Worm (Caenorhabditis elegans) whole organism, L1 larva: ENCODE data around the gene F12A10.6.

Experiments
- C04F5.9 ChIP-seq: sonication (generic microtip); optimal IDR thresholded peaks from 2 replicates; lab custom pipeline; 2016; ENCODE audit warnings: missing genetic modification characterization, missing compliant biosample characterization
- C16A3.4 ChIP-seq: fragments of 150-350 bp; optimal IDR thresholded peaks from 2 replicates; lab custom pipeline; 2014; ENCODE audit warnings: missing biosample characterization, missing genetic modification characterization
- F16B12.6 ChIP-seq: fragments of 150-350 bp; optimal IDR thresholded peaks from 2 replicates; lab custom pipeline; 2014; ENCODE audit warnings: missing biosample characterization, missing genetic modification characterization
- aly-2 ChIP-seq: fragments of 150-350 bp; optimal IDR thresholded peaks from 2 replicates; lab custom pipeline; 2014; ENCODE audit warnings: missing biosample characterization, missing genetic modification characterization
- blmp-1 ChIP-seq: fragments of 150-350 bp; optimal IDR thresholded peaks from 2 replicates; lab custom pipeline; 2014; ENCODE audit warnings: missing biosample characterization, missing genetic modification characterization
- ceh-63 ChIP-seq: fragments of 200-800 bp; sonication (Bioruptor generic); optimal IDR thresholded peaks from 2 replicates; lab custom pipeline; 2018; ENCODE audit warnings: mild to moderate bottlenecking, missing genetic modification characterization, missing compliant biosample characterization
- ceh-82 ChIP-seq, 3 experiments: fragments of 150-350 bp in 1 of 3; sonication (generic microtip) in 2 of 3; optimal IDR thresholded peaks; 2 replicates each; lab custom pipeline; 2014 to 2017; ENCODE audit warnings: missing biosample characterization in 3 of 3, missing genetic modification characterization in 3 of 3
- ceh-88 ChIP-seq: fragments of 200-800 bp; sonication (Bioruptor generic); IDR thresholded peaks from 2 replicates; pipeline ENCODE4 v1.3.6; 2022; ENCODE audit warnings: missing genetic modification characterization, missing compliant biosample characterization
- dpl-1 ChIP-seq, 3 experiments: fragments of 150-350 bp in 2 of 3; sonication (generic microtip) in 1 of 3; optimal IDR thresholded peaks; 2 replicates each; lab custom pipeline; 2014 to 2017; ENCODE audit warnings: missing biosample characterization in 3 of 3, missing genetic modification characterization in 3 of 3, missing genetic modification reagents in 3 of 3
- dsc-1 ChIP-seq: sonication (generic microtip); optimal IDR thresholded peaks from 2 replicates; lab custom pipeline; 2016; ENCODE audit warnings: mild to moderate bottlenecking, missing genetic modification characterization, missing compliant biosample characterization
- efl-1 ChIP-seq, 4 experiments: fragments of 150-350 bp; optimal IDR thresholded peaks in 3 of 4; peaks in 1 of 4; 1 replicate in 1 of 4; 2 replicates in 3 of 4; lab custom pipeline; 2014; ENCODE audit warnings: missing biosample characterization in 2 of 4, missing genetic modification characterization in 2 of 4, missing genetic modification reagents in 2 of 4
- egl-27 ChIP-seq, 2 experiments: fragments of 150-350 bp in 1 of 2; sonication (generic microtip); optimal IDR thresholded peaks; 3 replicates each; lab custom pipeline; 2017 to 2018; ENCODE audit warnings: missing biosample characterization in 2 of 2, missing genetic modification characterization in 2 of 2, missing genetic modification reagents in 2 of 2
- elt-2 ChIP-seq: sonication (generic microtip); optimal IDR thresholded peaks from 2 replicates; lab custom pipeline; 2016; ENCODE audit warnings: missing genetic modification characterization, mild to moderate bottlenecking, inconsistent platforms, missing compliant biosample characterization, missing genetic modification reagents
- elt-3 ChIP-seq, 6 experiments: fragments of 150-350 bp in 1 of 6; sonication (generic microtip); optimal IDR thresholded peaks; 2 replicates each; lab custom pipeline; 2017 to 2018; ENCODE audit warnings: missing biosample characterization in 6 of 6, missing genetic modification characterization in 6 of 6, inconsistent platforms in 1 of 6
- fkh-4 ChIP-seq: sonication (generic microtip); optimal IDR thresholded peaks from 2 replicates; lab custom pipeline; 2016; ENCODE audit warnings: missing compliant biosample characterization, missing genetic modification characterization, borderline replicate concordance
- fkh-8 ChIP-seq: sonication (generic microtip); optimal IDR thresholded peaks from 2 replicates; lab custom pipeline; 2016; ENCODE audit warnings: mild to moderate bottlenecking, missing genetic modification characterization, missing compliant biosample characterization
- grh-1 ChIP-seq: fragments of 200-800 bp; sonication (Bioruptor generic); IDR thresholded peaks from 2 replicates; pipeline ENCODE4 v1.3.6; 2022; ENCODE audit warnings: missing genetic modification reagents, missing genetic modification characterization, missing compliant biosample characterization
- hlh-17 ChIP-seq: fragments of 200-800 bp; sonication (Bioruptor generic); optimal IDR thresholded peaks from 2 replicates; lab custom pipeline; 2018; ENCODE audit warnings: missing genetic modification characterization, mild to moderate bottlenecking, missing compliant biosample characterization, moderate library complexity, borderline replicate concordance
- isw-1 ChIP-seq: fragments of 200-800 bp; sonication (Bioruptor generic); IDR thresholded peaks from 2 replicates; pipeline ENCODE4 v1.3.6; 2022; ENCODE audit warnings: missing genetic modification characterization, missing compliant biosample characterization
- jun-1 ChIP-seq: fragments of 150-350 bp; optimal IDR thresholded peaks from 2 replicates; lab custom pipeline; 2014; ENCODE audit warnings: missing biosample characterization, missing genetic modification reagents, missing genetic modification characterization
- lin-13 ChIP-seq: fragments of 150-350 bp; optimal IDR thresholded peaks from 2 replicates; lab custom pipeline; 2014; ENCODE audit warnings: missing biosample characterization, missing genetic modification reagents, missing genetic modification characterization
- lin-14 ChIP-seq: fragments of 200-800 bp; sonication (Bioruptor generic); optimal IDR thresholded peaks from 2 replicates; lab custom pipeline; 2018; ENCODE audit warnings: mild to moderate bottlenecking, missing genetic modification characterization, moderate library complexity, missing compliant biosample characterization
- lin-35 ChIP-seq, 2 experiments: fragments of 150-350 bp; optimal IDR thresholded peaks; 2 replicates each; lab custom pipeline; 2014; ENCODE audit warnings: missing biosample characterization in 2 of 2, missing genetic modification characterization in 2 of 2, missing genetic modification reagents in 2 of 2
- lir-3 ChIP-seq: sonication (generic microtip); optimal IDR thresholded peaks from 2 replicates; lab custom pipeline; 2016; ENCODE audit warnings: mild to moderate bottlenecking, missing genetic modification characterization, moderate library complexity, missing compliant biosample characterization; ENCODE audit not compliant: poor library complexity
- lsy-2 ChIP-seq, 2 experiments: fragments of 150-350 bp; optimal IDR thresholded peaks; 2 replicates each; lab custom pipeline; 2014; ENCODE audit warnings: missing biosample characterization in 2 of 2, missing genetic modification characterization in 2 of 2
- mab-9 ChIP-seq: fragments of 200-800 bp; sonication (Bioruptor generic); IDR thresholded peaks from 2 replicates; pipeline ENCODE4 v1.3.6; 2022; ENCODE audit warnings: missing genetic modification reagents, missing genetic modification characterization, missing compliant biosample characterization
- mef-2 ChIP-seq: fragments of 150-350 bp; optimal IDR thresholded peaks from 2 replicates; lab custom pipeline; 2014; ENCODE audit warnings: missing biosample characterization, missing genetic modification characterization
- mep-1 ChIP-seq: fragments of 150-350 bp; optimal IDR thresholded peaks from 2 replicates; lab custom pipeline; 2014; ENCODE audit warnings: missing biosample characterization, missing genetic modification characterization
- nhr-11 ChIP-seq: fragments of 150-350 bp; optimal IDR thresholded peaks from 2 replicates; lab custom pipeline; 2014; ENCODE audit warnings: missing biosample characterization, missing genetic modification characterization
- nhr-12 ChIP-seq: sonication (generic microtip); optimal IDR thresholded peaks from 2 replicates; lab custom pipeline; 2017; ENCODE audit warnings: missing biosample characterization, missing genetic modification characterization
- nhr-19 ChIP-seq: fragments of 200-800 bp; sonication (Bioruptor generic); conservative IDR thresholded peaks from 2 replicates; pipeline ENCODE4 v1.3.6; 2022; ENCODE audit warnings: missing genetic modification characterization, missing compliant biosample characterization
- nhr-20 ChIP-seq: sonication (generic microtip); optimal IDR thresholded peaks from 2 replicates; lab custom pipeline; 2016; ENCODE audit warnings: mild to moderate bottlenecking, missing genetic modification characterization, missing compliant biosample characterization
- nhr-237 ChIP-seq: fragments of 150-350 bp; optimal IDR thresholded peaks from 2 replicates; lab custom pipeline; 2014; ENCODE audit warnings: missing biosample characterization, missing genetic modification characterization
- nhr-47 ChIP-seq: sonication (generic microtip); optimal IDR thresholded peaks from 2 replicates; lab custom pipeline; 2016; ENCODE audit warnings: mild to moderate bottlenecking, missing genetic modification characterization, moderate library complexity, missing compliant biosample characterization
- nhr-71 ChIP-seq: sonication (generic microtip); optimal IDR thresholded peaks from 2 replicates; lab custom pipeline; 2016; ENCODE audit warnings: mild to moderate bottlenecking, missing genetic modification characterization, moderate library complexity, missing compliant biosample characterization
- nhr-84 ChIP-seq: sonication (generic microtip); optimal IDR thresholded peaks from 2 replicates; lab custom pipeline; 2017; ENCODE audit warnings: missing biosample characterization, missing genetic modification characterization
- nhr-85 ChIP-seq: sonication (generic microtip); peaks from one replicate; lab custom pipeline; 2016; ENCODE audit warnings: missing genetic modification characterization, inconsistent platforms, missing compliant biosample characterization
- pax-3 ChIP-seq: fragments of 200-800 bp; sonication (Bioruptor generic); optimal IDR thresholded peaks from 2 replicates; lab custom pipeline; 2018; ENCODE audit warnings: mild to moderate bottlenecking, missing genetic modification characterization, moderate library complexity, missing compliant biosample characterization
- pqm-1 ChIP-seq: sonication (generic microtip); optimal IDR thresholded peaks from 3 replicates; lab custom pipeline; 2017; ENCODE audit warnings: missing biosample characterization, missing genetic modification characterization
- rnt-1 ChIP-seq: sonication (generic microtip); optimal IDR thresholded peaks from 2 replicates; lab custom pipeline; 2016; ENCODE audit warnings: mild to moderate bottlenecking, missing genetic modification characterization, moderate library complexity, missing compliant biosample characterization
- skn-1 ChIP-seq: fragments of 150-350 bp; optimal IDR thresholded peaks from 2 replicates; lab custom pipeline; 2014; ENCODE audit warnings: missing biosample characterization, missing genetic modification characterization
- snu-23 ChIP-seq: sonication (generic microtip); optimal IDR thresholded peaks from 2 replicates; lab custom pipeline; 2016; ENCODE audit warnings: missing genetic modification characterization, missing compliant biosample characterization
- sox-4 ChIP-seq: sonication (generic microtip); optimal IDR thresholded peaks from 2 replicates; lab custom pipeline; 2016; ENCODE audit warnings: missing genetic modification characterization, missing compliant biosample characterization
- tbx-2 ChIP-seq: sonication (generic microtip); optimal IDR thresholded peaks from 2 replicates; lab custom pipeline; 2016; ENCODE audit warnings: missing genetic modification characterization, missing compliant biosample characterization
- tlp-1 ChIP-seq: fragments of 150-350 bp; optimal IDR thresholded peaks from 2 replicates; lab custom pipeline; 2014; ENCODE audit warnings: missing biosample characterization, missing genetic modification characterization
- unc-130 ChIP-seq: fragments of 150-350 bp; optimal IDR thresholded peaks from 2 replicates; lab custom pipeline; 2017; ENCODE audit warnings: missing biosample characterization, missing genetic modification characterization, inconsistent platforms
- unc-30 ChIP-seq: sonication (generic microtip); optimal IDR thresholded peaks from 2 replicates; lab custom pipeline; 2017; ENCODE audit warnings: missing biosample characterization, missing genetic modification characterization
- vab-15 ChIP-seq: sonication (generic microtip); optimal IDR thresholded peaks from 2 replicates; lab custom pipeline; 2017; ENCODE audit warnings: missing genotype, mild to moderate bottlenecking, missing genetic modification characterization, missing compliant biosample characterization
- xbp-1 ChIP-seq: sonication (generic microtip); optimal IDR thresholded peaks from 2 replicates; lab custom pipeline; 2016; ENCODE audit warnings: missing genetic modification characterization, missing compliant biosample characterization
- ztf-4 ChIP-seq: fragments of 150-350 bp; optimal IDR thresholded peaks from 2 replicates; lab custom pipeline; 2014; ENCODE audit warnings: missing biosample characterization, missing genetic modification characterization

Gene F12A10.6

ce11 chrII:5494405-5494804, at the start of gene F12A10.6:
Gene F12A10.6, minus strand, starts transcription at chrII:5494505.
- no peak for TF ChIP-seq ztf-4
- no peak for TF ChIP-seq grh-1 (GFP tag; lab: Robert Waterston, UW)
- no peak for TF ChIP-seq ceh-82 (tag; optimal IDR thresholded peaks at IDR 0.05; lab: Kevin White, UChicago)
- TF ChIP-seq isw-1 (GFP tag; lab: Robert Waterston, UW): no peak
- no peak for TF ChIP-seq lin-13
- no peak for TF ChIP-seq lsy-2 (tag; optimal IDR thresholded peaks at IDR 0.05; lab: Kevin White, UChicago)
- no peak for TF ChIP-seq nhr-19
- no peak for TF ChIP-seq skn-1 (tag; lab: Kevin White, UChicago)
- no peak for TF ChIP-seq dpl-1 (GFP tag; optimal IDR thresholded peaks at IDR 0.05; lab: Kevin White, UChicago)
- TF ChIP-seq nhr-20 (tag; lab: Kevin White, UChicago): no peak
- no peak for TF ChIP-seq nhr-85
- TF ChIP-seq tbx-2: no peak
- no peak for TF ChIP-seq efl-1 (optimal IDR thresholded peaks at IDR 0.05; lab: Kevin White, UChicago)
- no peak for TF ChIP-seq efl-1 (GFP tag; optimal IDR thresholded peaks at IDR 0.05 in 1 of 2; lab: Kevin White, UChicago)
- no peak for TF ChIP-seq vab-15 (tag; lab: Kevin White, UChicago)
- no peak for TF ChIP-seq rnt-1 (tag; lab: Kevin White, UChicago)
- TF ChIP-seq mab-9: no peak
- TF ChIP-seq nhr-237 (tag; lab: Kevin White, UChicago): no peak
- no peak for TF ChIP-seq nhr-11 (tag; lab: Kevin White, UChicago)

- peak; percentile 60 for TF ChIP-seq F16B12.6 (tag; lab: Kevin White, UChicago)
- TF ChIP-seq ceh-82 (tag; optimal IDR thresholded peaks at IDR 0.05; lab: Kevin White, UChicago): peak; percentile 96 to 97 (median 97)
- peak; percentile 100 for TF ChIP-seq snu-23
- TF ChIP-seq nhr-47 (tag; lab: Kevin White, UChicago): peak; percentile 100
- TF ChIP-seq elt-3 (tag; optimal IDR thresholded peaks at IDR 0.05; lab: Kevin White, UChicago): peak; percentile 47 to 98 (median 80)
- TF ChIP-seq aly-2 (tag; lab: Kevin White, UChicago): peak; percentile 99
- TF ChIP-seq nhr-85: peak; percentile 99
- TF ChIP-seq grh-1 (GFP tag; lab: Robert Waterston, UW): peak; percentile 99
- peak; percentile 97 for TF ChIP-seq mep-1
- peak; percentile 92 for TF ChIP-seq hlh-17
- peak; percentile 93 for TF ChIP-seq mef-2 (tag; lab: Kevin White, UChicago)
- TF ChIP-seq pax-3 (tag; lab: Kevin White, UChicago): peak; percentile 98
- peak; percentile 86 for TF ChIP-seq fkh-4
- TF ChIP-seq lir-3 (tag; lab: Kevin White, UChicago): peak; percentile 92
- TF ChIP-seq tlp-1 (tag; lab: Kevin White, UChicago): no peak
- peak; percentile 86 to 94 for TF ChIP-seq lin-35 (GFP tag; optimal IDR thresholded peaks at IDR 0.05; lab: Kevin White, UChicago)
- TF ChIP-seq lin-14 (GFP tag; lab: Kevin White, UChicago): peak; percentile 99
- TF ChIP-seq nhr-84 (tag; lab: Kevin White, UChicago): peak; percentile 78
- peak; percentile 98 for TF ChIP-seq unc-130 (tag; lab: Kevin White, UChicago)
- peak; percentile 99 for TF ChIP-seq dsc-1 (tag; lab: Kevin White, UChicago)
- TF ChIP-seq unc-30 (tag; lab: Kevin White, UChicago): peak; percentile 68
- peak; percentile 99 for TF ChIP-seq jun-1 (tag; lab: Kevin White, UChicago)
- TF ChIP-seq fkh-8 (tag; lab: Kevin White, UChicago): peak; percentile 98
- peak; percentile 81 for TF ChIP-seq blmp-1 (tag; lab: Kevin White, UChicago)
- peak; percentile 91 for TF ChIP-seq nhr-237 (tag; lab: Kevin White, UChicago)
- peak; percentile 92 to 93 for TF ChIP-seq egl-27 (tag; optimal IDR thresholded peaks at IDR 0.05; lab: Kevin White, UChicago)
- TF ChIP-seq nhr-20 (tag; lab: Kevin White, UChicago): peak; percentile 100
- TF ChIP-seq sox-4 (tag; lab: Kevin White, UChicago): peak; percentile 98
- peak; percentile 91 for TF ChIP-seq pqm-1 (tag; lab: Kevin White, UChicago)
- peak; percentile 100 for TF ChIP-seq nhr-71 (tag; lab: Kevin White, UChicago)
- TF ChIP-seq ceh-63: peak; percentile 95
- TF ChIP-seq nhr-12 (tag; lab: Kevin White, UChicago): peak; percentile 68
- peak; percentile 100 for TF ChIP-seq elt-2 (tag; lab: Kevin White, UChicago)
- peak; percentile 98 for TF ChIP-seq xbp-1 (tag; lab: Kevin White, UChicago)
- TF ChIP-seq ceh-88 (GFP tag; lab: Robert Waterston, UW): peak; percentile 98
- TF ChIP-seq C04F5.9 (tag; lab: Kevin White, UChicago): peak; percentile 95
- peak; percentile 99 for TF ChIP-seq C16A3.4 (tag; lab: Kevin White, UChicago)
These were observed 49.3 kb upstream of the F12A10.6 start for ce11 chrII:5543476-5544144.
